Fruit fly (Drosophila melanogaster): Measurements from ENCODE around the gene CG42564.
A peak's percentile ranks its signal among the peaks of the same experiment; 100 is the strongest.

The CG42564 gene

dm6 chr3R:6352893-6353623, 21.2 kb upstream of the CG42564 start (continued):
- TF ChIP-seq al (GFP tag; IDR thresholded peaks at IDR 0.05) (no peak), CG16863 (GFP tag; optimal IDR thresholded peaks at IDR 0.05) (no peak), Awh (GFP tag; IDR thresholded peaks at IDR 0.05) (no peak), Chrac-16 (GFP tag; optimal IDR thresholded peaks at IDR 0.05) (no peak), pita (GFP tag; optimal IDR thresholded peaks at IDR 0.05) (no peak), row (GFP tag; IDR thresholded peaks at IDR 0.05) (peak; percentile 44), zfh2 (GFP tag; optimal IDR thresholded peaks at IDR 0.05) (no peak), insv (GFP tag; optimal IDR thresholded peaks at IDR 0.05) (no peak), CG7372 (GFP tag; IDR thresholded peaks at IDR 0.05) (no peak), tna (GFP tag; IDR thresholded peaks at IDR 0.05; ENCODE audit: partially characterized antibody) (no peak; the same call in 1 of the 2 replicates), croc (GFP tag; conservative IDR thresholded peaks at IDR 0.05) (no peak), CG3995 (GFP tag; optimal IDR thresholded peaks at IDR 0.05) (no peak), hkb (optimal IDR thresholded peaks at IDR 0.05) (no peak), hkb (GFP tag; IDR thresholded peaks at IDR 0.05) (no peak), CG14667 (GFP tag; IDR thresholded peaks at IDR 0.05) (no peak), pan (optimal IDR thresholded peaks at IDR 0.05) (no peak), pan (GFP tag; optimal IDR thresholded peaks at IDR 0.05 in 1 of 2, IDR thresholded peaks at IDR 0.05 in 1 of 2) (no peak), C15 (GFP tag; IDR thresholded peaks at IDR 0.05) (no peak), CG12299 (tag; optimal IDR thresholded peaks at IDR 0.05) (no peak), CG12236 (GFP tag; optimal IDR thresholded peaks at IDR 0.05) (no peak), Ptx1 (GFP tag; IDR thresholded peaks at IDR 0.05) (0 out of 2 replicates have a peak, but pooled peaks have one; percentile 12), sd (tag; optimal IDR thresholded peaks at IDR 0.05) (no peak), CG6175 (GFP tag; IDR thresholded peaks at IDR 0.05) (no peak), CG16813 (GFP tag; IDR thresholded peaks at IDR 0.05; ENCODE audit: partially characterized antibody) (no peak), h (optimal IDR thresholded peaks at IDR 0.05) (no peak), Trl (optimal IDR thresholded peaks at IDR 0.05) (peak in 1 of 2 experiments; percentile 37), Trl (GFP tag; optimal IDR thresholded peaks at IDR 0.05) (no peak), Drgx (GFP tag; IDR thresholded peaks at IDR 0.05) (no peak), slbo (GFP tag; IDR thresholded peaks at IDR 0.05) (no peak), E2f1 (GFP tag; IDR thresholded peaks at IDR 0.05) (no peak), CG11696 (GFP tag; IDR thresholded peaks at IDR 0.05) (peak; percentile 68), CG10462 (GFP tag; optimal IDR thresholded peaks at IDR 0.05) (no peak), lab (GFP tag; optimal IDR thresholded peaks at IDR 0.05) (no peak), gce (GFP tag; IDR thresholded peaks at IDR 0.05) (no peak), peb (GFP tag; IDR thresholded peaks at IDR 0.05) (no peak), B-H1 (GFP tag; IDR thresholded peaks at IDR 0.05) (no peak; the same call in 2 of the 3 replicates), Jarid2 (GFP tag; optimal IDR thresholded peaks at IDR 0.05) (no peak), Opbp (GFP tag; IDR thresholded peaks at IDR 0.05; ENCODE audit: partially characterized antibody) (no peak), her (GFP tag; optimal IDR thresholded peaks at IDR 0.05) (no peak), D19A (tag; optimal IDR thresholded peaks at IDR 0.05) (peak; percentile 1), CG15011 (GFP tag; optimal IDR thresholded peaks at IDR 0.05) (no peak), slp2 (GFP tag; optimal IDR thresholded peaks at IDR 0.05) (no peak), ro (GFP tag; IDR thresholded peaks at IDR 0.05) (no peak), CG3726 (GFP tag; IDR thresholded peaks at IDR 0.05) (no peak), fd102C (GFP tag; optimal IDR thresholded peaks at IDR 0.05) (no peak), Mes4 (GFP tag; optimal IDR thresholded peaks at IDR 0.05) (no peak), Sry-β (GFP tag; optimal IDR thresholded peaks at IDR 0.05) (peak; percentile 18), Bgb (GFP tag; IDR thresholded peaks at IDR 0.05; ENCODE audit: partially characterized antibody) (0 out of 2 replicates have a peak, but pooled peaks have one; percentile 14), schlank (tag; optimal IDR thresholded peaks at IDR 0.05) (no peak), Bdp1 (GFP tag; optimal IDR thresholded peaks at IDR 0.05) (no peak), CG8089 (GFP tag; optimal IDR thresholded peaks at IDR 0.05) (no peak), pfk (GFP tag; optimal IDR thresholded peaks at IDR 0.05) (no peak)

Measured in whole organism, embryonic.